Worm (Caenorhabditis elegans): ENCODE data around the gene cht-2.

DNA sequence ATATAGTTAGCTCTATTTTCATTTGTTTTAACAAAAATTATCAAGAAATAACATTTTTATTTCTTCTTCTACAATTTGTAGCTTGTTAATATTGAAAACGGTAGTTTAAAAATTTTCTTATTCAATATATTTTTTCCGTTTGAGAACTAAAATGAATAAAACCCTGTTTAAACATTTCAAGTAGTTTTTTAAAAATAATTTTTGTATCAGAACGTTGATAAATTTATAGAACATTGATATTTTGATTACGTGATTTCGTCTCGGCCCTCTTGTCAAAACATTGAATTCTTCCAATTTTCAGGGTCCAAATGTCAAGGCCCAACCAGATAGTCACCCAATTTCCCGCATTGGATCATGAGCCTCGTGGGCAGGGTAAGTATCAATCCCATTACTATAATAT lies 19.7 kb downstream of the cht-2 start, which contains the start of gene pqn-73:
- TF ChIP-seq odd-2 (tag; optimal IDR thresholded peaks at IDR 0.05) (no peak), nfya-1 (tag; optimal IDR thresholded peaks at IDR 0.05) (no peak), dmd-4 (tag; optimal IDR thresholded peaks at IDR 0.05; ENCODE audit: borderline replicate concordance) (no peak), pha-4 (tag; optimal IDR thresholded peaks at IDR 0.05) (no peak), Y22D7AL.16 (tag; optimal IDR thresholded peaks at IDR 0.05) (no peak), pag-3 (tag; optimal IDR thresholded peaks at IDR 0.05; ENCODE audit: borderline replicate concordance) (no peak), sdc-2 (tag; optimal IDR thresholded peaks at IDR 0.05) (no peak), pqm-1 (tag; optimal IDR thresholded peaks at IDR 0.05) (no peak), ceh-9 (tag; optimal IDR thresholded peaks at IDR 0.05) (no peak), fkh-10 (GFP tag; optimal IDR thresholded peaks at IDR 0.05) (no peak), hlh-13 (GFP tag; optimal IDR thresholded peaks at IDR 0.05) (no peak), hlh-15 (tag; optimal IDR thresholded peaks at IDR 0.05) (no peak)

Data from whole organism, late embryonic.